Worm (Caenorhabditis elegans) whole organism, late embryonic: ENCODE data around the gene T10G3.3.
"Not testable (repeated sequence)": the region's sequence is repeated elsewhere in the genome, so short reads cannot be mapped to it uniquely, and the experiment has no call there.

Experiments used
- F13H6.1 ChIP-seq: sonication (generic microtip); optimal IDR thresholded peaks from 2 replicates; lab custom pipeline; 2016; ENCODE audit warnings: missing genetic modification characterization, missing compliant biosample characterization
- K02D7.2 ChIP-seq: sonication (generic microtip); optimal IDR thresholded peaks from 2 replicates; lab custom pipeline; 2017; ENCODE audit warnings: mild to moderate bottlenecking, missing genetic modification characterization, missing compliant biosample characterization
- K09A11.1 ChIP-seq: sonication (generic microtip); optimal IDR thresholded peaks from 2 replicates; lab custom pipeline; 2017; ENCODE audit warnings: antibody characterized with exemption, mild to moderate bottlenecking, missing genetic modification characterization, missing compliant biosample characterization; ENCODE audit not compliant: insufficient read depth
- ama-1 ChIP-seq: fragments of 150-350 bp; optimal IDR thresholded peaks from 2 replicates; lab custom pipeline; 2014
- ceh-19 ChIP-seq: fragments of 200-800 bp; sonication (Bioruptor generic); optimal IDR thresholded peaks from 2 replicates; lab custom pipeline; 2018; ENCODE audit warnings: mild to moderate bottlenecking, missing genetic modification characterization, missing compliant biosample characterization
- ceh-2 ChIP-seq: sonication (generic microtip); optimal IDR thresholded peaks from 2 replicates; lab custom pipeline; 2016; ENCODE audit warnings: missing genotype, missing genetic modification characterization, missing compliant biosample characterization
- ceh-30 ChIP-seq: fragments of 150-350 bp; optimal IDR thresholded peaks from 2 replicates; lab custom pipeline; 2014; ENCODE audit warnings: missing biosample characterization, missing genetic modification characterization
- ceh-31 ChIP-seq: sonication (generic microtip); optimal IDR thresholded peaks from 2 replicates; lab custom pipeline; 2016; ENCODE audit warnings: missing genetic modification characterization, missing compliant biosample characterization
- ceh-34 ChIP-seq: sonication (generic microtip); optimal IDR thresholded peaks from 2 replicates; lab custom pipeline; 2016; ENCODE audit warnings: mild to moderate bottlenecking, missing genetic modification characterization, missing compliant biosample characterization
- ceh-48 ChIP-seq: sonication (generic microtip); optimal IDR thresholded peaks from 2 replicates; lab custom pipeline; 2016; ENCODE audit warnings: missing genetic modification characterization, inconsistent platforms, missing compliant biosample characterization
- ceh-9 ChIP-seq: sonication (generic microtip); optimal IDR thresholded peaks from 2 replicates; lab custom pipeline; 2016; ENCODE audit warnings: mild to moderate bottlenecking, missing genetic modification characterization, inconsistent platforms, missing compliant biosample characterization
- elt-2 ChIP-seq: sonication (generic microtip); optimal IDR thresholded peaks from 2 replicates; lab custom pipeline; 2016; ENCODE audit warnings: missing genetic modification reagents, missing genetic modification characterization, missing compliant biosample characterization
- ets-4 ChIP-seq: sonication (generic microtip); optimal IDR thresholded peaks from 2 replicates; lab custom pipeline; 2016; ENCODE audit warnings: missing genetic modification characterization, missing compliant biosample characterization
- eyg-1 ChIP-seq: sonication (generic microtip); optimal IDR thresholded peaks from 2 replicates; lab custom pipeline; 2016; ENCODE audit warnings: missing genotype, missing genetic modification characterization, missing compliant biosample characterization
- fax-1 ChIP-seq: sonication (generic microtip); optimal IDR thresholded peaks from 2 replicates; lab custom pipeline; 2016; ENCODE audit warnings: missing genotype, missing genetic modification characterization, missing compliant biosample characterization
- fkh-10 ChIP-seq: fragments of 150-350 bp; optimal IDR thresholded peaks from 2 replicates; lab custom pipeline; 2014; ENCODE audit warnings: missing biosample characterization, missing genetic modification reagents, missing genetic modification characterization
- fkh-6 ChIP-seq: sonication (generic microtip); optimal IDR thresholded peaks from 2 replicates; lab custom pipeline; 2016; ENCODE audit warnings: missing genetic modification characterization, missing compliant biosample characterization
- gmeb-2 ChIP-seq: sonication (generic microtip); optimal IDR thresholded peaks from 2 replicates; lab custom pipeline; 2016; ENCODE audit warnings: missing genetic modification characterization, inconsistent platforms, missing compliant biosample characterization
- hlh-13 ChIP-seq: fragments of 200-800 bp; sonication (Bioruptor generic); optimal IDR thresholded peaks from 2 replicates; lab custom pipeline; 2018; ENCODE audit warnings: mild to moderate bottlenecking, missing genetic modification characterization, missing compliant biosample characterization
- hlh-6 ChIP-seq: sonication (generic microtip); optimal IDR thresholded peaks from 2 replicates; lab custom pipeline; 2016; ENCODE audit warnings: missing genotype, missing genetic modification characterization, missing compliant biosample characterization
- lim-6 ChIP-seq: sonication (generic microtip); optimal IDR thresholded peaks from 2 replicates; lab custom pipeline; 2016; ENCODE audit warnings: missing genetic modification characterization, missing compliant biosample characterization
- lin-11 ChIP-seq: fragments of 200-800 bp; sonication (Bioruptor generic); optimal IDR thresholded peaks from 2 replicates; lab custom pipeline; 2018; ENCODE audit warnings: mild to moderate bottlenecking, missing genetic modification characterization, missing compliant biosample characterization
- madf-2 ChIP-seq: sonication (generic microtip); optimal IDR thresholded peaks from 2 replicates; lab custom pipeline; 2017; ENCODE audit warnings: missing genetic modification characterization, missing compliant biosample characterization
- npax-4 ChIP-seq: sonication (generic microtip); optimal IDR thresholded peaks from 2 replicates; lab custom pipeline; 2016; ENCODE audit warnings: missing genetic modification characterization, missing compliant biosample characterization
- odd-2 ChIP-seq: sonication (generic microtip); optimal IDR thresholded peaks from 2 replicates; lab custom pipeline; 2017; ENCODE audit warnings: antibody characterized with exemption, mild to moderate bottlenecking, missing genetic modification characterization, missing compliant biosample characterization
- pqm-1 ChIP-seq: sonication (generic microtip); optimal IDR thresholded peaks from 2 replicates; lab custom pipeline; 2016; ENCODE audit warnings: missing genetic modification characterization, missing compliant biosample characterization
- pros-1 ChIP-seq: fragments of 150-350 bp; optimal IDR thresholded peaks from 2 replicates; lab custom pipeline; 2014; ENCODE audit warnings: missing biosample characterization, missing genetic modification reagents, missing genetic modification characterization
- rnt-1 ChIP-seq: sonication (generic microtip); optimal IDR thresholded peaks from 2 replicates; lab custom pipeline; 2016; ENCODE audit warnings: missing genetic modification characterization, missing compliant biosample characterization
- sdc-2 ChIP-seq: sonication (generic microtip); optimal IDR thresholded peaks from 2 replicates; lab custom pipeline; 2016; ENCODE audit warnings: missing genotype, missing genetic modification characterization, missing compliant biosample characterization
- sox-2 ChIP-seq: fragments of 200-800 bp; sonication (Bioruptor generic); IDR thresholded peaks from 2 replicates; pipeline ENCODE4 v1.3.6; 2022; ENCODE audit warnings: missing genetic modification reagents, missing genetic modification characterization, missing compliant biosample characterization
- ttx-3 ChIP-seq: sonication (generic microtip); optimal IDR thresholded peaks from 2 replicates; lab custom pipeline; 2016; ENCODE audit warnings: missing genetic modification reagents, missing genetic modification characterization, missing compliant biosample characterization
- unc-42 ChIP-seq: sonication (generic microtip); optimal IDR thresholded peaks from 2 replicates; lab custom pipeline; 2016; ENCODE audit warnings: missing genotype, missing genetic modification characterization, missing compliant biosample characterization
- unc-55 ChIP-seq: sonication (generic microtip); optimal IDR thresholded peaks from 2 replicates; lab custom pipeline; 2017; ENCODE audit warnings: missing biosample characterization, missing genetic modification reagents, missing genetic modification characterization

T10G3.3 gene

ce11 chrV:13457858-13458257 is 32.1 kb downstream of the T10G3.3 start, which contains the start of gene F25H9.2:
Gene F25H9.2 (plus strand): TSS chrV:13458083.
- TF ChIP-seq unc-55 (GFP tag; lab: Kevin White, UChicago) (peak; percentile 22), ceh-34 (tag; lab: Kevin White, UChicago) (no peak), lim-6 (tag; lab: Kevin White, UChicago) (no peak)

ce11 chrV:13455448-13455847 is 34.6 kb downstream of the T10G3.3 start, which contains the start of gene lurp-3:
Gene lurp-3 (plus strand): TSS chrV:13455748.
- no peak for TF ChIP-seq fax-1 (tag; lab: Kevin White, UChicago)
- TF ChIP-seq fkh-6 (tag; lab: Kevin White, UChicago) = no peak
- no peak for TF ChIP-seq ama-1
- TF ChIP-seq elt-2 = no peak
- no peak for TF ChIP-seq npax-4 (tag; lab: Kevin White, UChicago)
- TF ChIP-seq sdc-2 (tag; lab: Kevin White, UChicago) = no peak
- no peak for TF ChIP-seq odd-2
- TF ChIP-seq pros-1 (tag; lab: Kevin White, UChicago) = no peak
- no peak for TF ChIP-seq eyg-1
- TF ChIP-seq hlh-13 (GFP tag; lab: Kevin White, UChicago) = no peak
- no peak for TF ChIP-seq unc-55 (GFP tag; lab: Kevin White, UChicago)
- no peak for TF ChIP-seq K02D7.2
- TF ChIP-seq ceh-48 (tag; lab: Kevin White, UChicago) = no peak
- no peak for TF ChIP-seq ceh-34 (tag; lab: Kevin White, UChicago)
- no peak for TF ChIP-seq lim-6 (tag; lab: Kevin White, UChicago)
- TF ChIP-seq, all 69 proteins: peak for 0

- no peak for TF ChIP-seq hlh-6 (tag; lab: Kevin White, UChicago)
- no peak for TF ChIP-seq ceh-30
- no peak for TF ChIP-seq madf-2 (tag; lab: Kevin White, UChicago)
- TF ChIP-seq ceh-9 (tag; lab: Kevin White, UChicago) = no peak
- no peak for TF ChIP-seq ttx-3 (tag; lab: Kevin White, UChicago)
- no peak for TF ChIP-seq F13H6.1 (tag; lab: Kevin White, UChicago)
- TF ChIP-seq ceh-2 (tag; lab: Kevin White, UChicago) = no peak
- no peak for TF ChIP-seq lin-11 (tag; lab: Kevin White, UChicago)
- no peak for TF ChIP-seq npax-4 (tag; lab: Kevin White, UChicago)
- no peak for TF ChIP-seq pqm-1 (tag; lab: Kevin White, UChicago)
- TF ChIP-seq sox-2 = no peak
- TF ChIP-seq ceh-34 (tag; lab: Kevin White, UChicago) = no peak
- TF ChIP-seq sdc-2 (tag; lab: Kevin White, UChicago) = no peak
- TF ChIP-seq ets-4 (tag; lab: Kevin White, UChicago) = no peak
- TF ChIP-seq rnt-1 (tag; lab: Kevin White, UChicago) = no peak
- no peak for TF ChIP-seq ceh-19 (GFP tag; lab: Kevin White, UChicago)
Measured at ce11 chrV:13453334-13453733, 36.7 kb downstream of the T10G3.3 start, which contains the start of gene lurp-2. Gene lurp-2 (plus strand): TSS chrV:13453634.

ce11 chrV:13445229-13445949 is 44.6 kb downstream of the T10G3.3 start, which contains the start of gene Y2H9A.4:
Gene Y2H9A.4 (plus strand): TSS chrV:13445899.
- no peak for TF ChIP-seq gmeb-2 (tag; lab: Kevin White, UChicago)
- TF ChIP-seq ceh-31 (tag; lab: Kevin White, UChicago) = no peak
- no peak for TF ChIP-seq npax-4 (tag; lab: Kevin White, UChicago)

- not testable (repeated sequence) for TF ChIP-seq unc-42 (tag; lab: Kevin White, UChicago); fkh-10 (GFP tag; lab: Kevin White, UChicago); K09A11.1 (tag; lab: Kevin White, UChicago)
Measured at ce11 chrV:13443535-13443934, 46.5 kb downstream of the T10G3.3 start, which contains the start of gene Y2H9A.6. Gene Y2H9A.6 (plus strand): TSS chrV:13443835.
